Worm (Caenorhabditis elegans) whole organism, L1 larva: ENCODE measurements around the gene vhp-1.

Experiments
- C16A3.4 ChIP-seq: fragments of 150-350 bp; optimal IDR thresholded peaks from 2 replicates; lab custom pipeline; 2014; ENCODE audit warnings: missing biosample characterization, missing genetic modification characterization
- ama-1 ChIP-seq: fragments of 150-350 bp; optimal IDR thresholded peaks from 2 replicates; lab custom pipeline; 2014
- blmp-1 ChIP-seq: fragments of 150-350 bp; optimal IDR thresholded peaks from 2 replicates; lab custom pipeline; 2014; ENCODE audit warnings: missing biosample characterization, missing genetic modification characterization
- ces-1 ChIP-seq: fragments of 150-350 bp; optimal IDR thresholded peaks from 2 replicates; lab custom pipeline; 2014; ENCODE audit warnings: missing biosample characterization, missing genetic modification reagents, missing genetic modification characterization
- dpl-1 ChIP-seq, 3 experiments: fragments of 150-350 bp in 2 of 3; sonication (generic microtip) in 1 of 3; optimal IDR thresholded peaks; 2 replicates each; lab custom pipeline; 2014 to 2017; ENCODE audit warnings: missing biosample characterization in 3 of 3, missing genetic modification characterization in 3 of 3, missing genetic modification reagents in 3 of 3
- efl-1 ChIP-seq, 4 experiments: fragments of 150-350 bp; optimal IDR thresholded peaks in 3 of 4; peaks in 1 of 4; 1 replicate in 1 of 4; 2 replicates in 3 of 4; lab custom pipeline; 2014; ENCODE audit warnings: missing biosample characterization in 2 of 4, missing genetic modification characterization in 2 of 4, missing genetic modification reagents in 2 of 4
- efl-3 ChIP-seq: fragments of 200-800 bp; sonication (Bioruptor generic); optimal IDR thresholded peaks from 2 replicates; lab custom pipeline; 2018; ENCODE audit warnings: mild to moderate bottlenecking, missing genetic modification characterization, missing compliant biosample characterization
- egl-13 ChIP-seq: sonication (generic microtip); optimal IDR thresholded peaks from 2 replicates; lab custom pipeline; 2016; ENCODE audit warnings: missing genotype, missing genetic modification reagents, missing genetic modification characterization, missing compliant biosample characterization
- elt-2 ChIP-seq: sonication (generic microtip); optimal IDR thresholded peaks from 2 replicates; lab custom pipeline; 2016; ENCODE audit warnings: missing genetic modification characterization, mild to moderate bottlenecking, inconsistent platforms, missing compliant biosample characterization, missing genetic modification reagents
- elt-3 ChIP-seq, 6 experiments: fragments of 150-350 bp in 1 of 6; sonication (generic microtip); optimal IDR thresholded peaks; 2 replicates each; lab custom pipeline; 2017 to 2018; ENCODE audit warnings: missing biosample characterization in 6 of 6, missing genetic modification characterization in 6 of 6, inconsistent platforms in 1 of 6
- grh-1 ChIP-seq: fragments of 200-800 bp; sonication (Bioruptor generic); IDR thresholded peaks from 2 replicates; pipeline ENCODE4 v1.3.6; 2022; ENCODE audit warnings: missing genetic modification reagents, missing genetic modification characterization, missing compliant biosample characterization
- lin-13 ChIP-seq: fragments of 150-350 bp; optimal IDR thresholded peaks from 2 replicates; lab custom pipeline; 2014; ENCODE audit warnings: missing biosample characterization, missing genetic modification reagents, missing genetic modification characterization
- lin-14 ChIP-seq: fragments of 200-800 bp; sonication (Bioruptor generic); optimal IDR thresholded peaks from 2 replicates; lab custom pipeline; 2018; ENCODE audit warnings: mild to moderate bottlenecking, missing genetic modification characterization, moderate library complexity, missing compliant biosample characterization
- lin-15B ChIP-seq: fragments of 150-350 bp; sonication (generic microtip); optimal IDR thresholded peaks from 3 replicates; lab custom pipeline; 2014; ENCODE audit warnings: missing biosample characterization, missing genetic modification characterization
- lin-35 ChIP-seq, 2 experiments: fragments of 150-350 bp; optimal IDR thresholded peaks; 2 replicates each; lab custom pipeline; 2014; ENCODE audit warnings: missing biosample characterization in 2 of 2, missing genetic modification characterization in 2 of 2, missing genetic modification reagents in 2 of 2
- lsy-2 ChIP-seq, 2 experiments: fragments of 150-350 bp; optimal IDR thresholded peaks; 2 replicates each; lab custom pipeline; 2014; ENCODE audit warnings: missing biosample characterization in 2 of 2, missing genetic modification characterization in 2 of 2
- mdl-1 ChIP-seq, 2 experiments: fragments of 150-350 bp; optimal IDR thresholded peaks; 2 replicates each; lab custom pipeline; 2014 to 2017; ENCODE audit warnings: missing biosample characterization in 2 of 2, missing genetic modification characterization in 2 of 2, inconsistent platforms in 1 of 2
- mep-1 ChIP-seq: fragments of 150-350 bp; optimal IDR thresholded peaks from 2 replicates; lab custom pipeline; 2014; ENCODE audit warnings: missing biosample characterization, missing genetic modification characterization
- nhr-12 ChIP-seq: sonication (generic microtip); optimal IDR thresholded peaks from 2 replicates; lab custom pipeline; 2017; ENCODE audit warnings: missing biosample characterization, missing genetic modification characterization
- nhr-20 ChIP-seq: sonication (generic microtip); optimal IDR thresholded peaks from 2 replicates; lab custom pipeline; 2016; ENCODE audit warnings: mild to moderate bottlenecking, missing genetic modification characterization, missing compliant biosample characterization
- nhr-71 ChIP-seq: sonication (generic microtip); optimal IDR thresholded peaks from 2 replicates; lab custom pipeline; 2016; ENCODE audit warnings: mild to moderate bottlenecking, missing genetic modification characterization, moderate library complexity, missing compliant biosample characterization
- nhr-77 ChIP-seq: fragments of 150-350 bp; optimal IDR thresholded peaks from 2 replicates; lab custom pipeline; 2014; ENCODE audit warnings: missing biosample characterization, missing genetic modification characterization
- nhr-84 ChIP-seq: sonication (generic microtip); optimal IDR thresholded peaks from 2 replicates; lab custom pipeline; 2017; ENCODE audit warnings: missing biosample characterization, missing genetic modification characterization
- nhr-85 ChIP-seq: sonication (generic microtip); peaks from one replicate; lab custom pipeline; 2016; ENCODE audit warnings: missing genetic modification characterization, inconsistent platforms, missing compliant biosample characterization
- pag-3 ChIP-seq: sonication (generic microtip); optimal IDR thresholded peaks from 2 replicates; lab custom pipeline; 2017; ENCODE audit warnings: missing genetic modification characterization, mild to moderate bottlenecking, missing compliant biosample characterization, antibody characterized with exemption, borderline replicate concordance; ENCODE audit not compliant: insufficient read depth
- pax-3 ChIP-seq: fragments of 200-800 bp; sonication (Bioruptor generic); optimal IDR thresholded peaks from 2 replicates; lab custom pipeline; 2018; ENCODE audit warnings: mild to moderate bottlenecking, missing genetic modification characterization, moderate library complexity, missing compliant biosample characterization
- pqm-1 ChIP-seq: sonication (generic microtip); optimal IDR thresholded peaks from 3 replicates; lab custom pipeline; 2017; ENCODE audit warnings: missing biosample characterization, missing genetic modification characterization
- rnt-1 ChIP-seq: sonication (generic microtip); optimal IDR thresholded peaks from 2 replicates; lab custom pipeline; 2016; ENCODE audit warnings: mild to moderate bottlenecking, missing genetic modification characterization, moderate library complexity, missing compliant biosample characterization
- snpc-4 ChIP-seq: fragments of 150-350 bp; optimal IDR thresholded peaks from 2 replicates; lab custom pipeline; 2014; ENCODE audit warnings: missing biosample characterization, missing genetic modification characterization
- sox-4 ChIP-seq: sonication (generic microtip); optimal IDR thresholded peaks from 2 replicates; lab custom pipeline; 2016; ENCODE audit warnings: missing genetic modification characterization, missing compliant biosample characterization
- tbx-2 ChIP-seq: sonication (generic microtip); optimal IDR thresholded peaks from 2 replicates; lab custom pipeline; 2016; ENCODE audit warnings: missing genetic modification characterization, missing compliant biosample characterization
- vab-15 ChIP-seq: sonication (generic microtip); optimal IDR thresholded peaks from 2 replicates; lab custom pipeline; 2017; ENCODE audit warnings: missing genotype, mild to moderate bottlenecking, missing genetic modification characterization, missing compliant biosample characterization
- zip-4 ChIP-seq: fragments of 200-800 bp; sonication (Bioruptor generic); optimal IDR thresholded peaks from 2 replicates; lab custom pipeline; 2018; ENCODE audit warnings: mild to moderate bottlenecking, missing genetic modification characterization, moderate library complexity, missing compliant biosample characterization
- ztf-11 ChIP-seq, 2 experiments: sonication (generic microtip); optimal IDR thresholded peaks; 2 replicates each; lab custom pipeline; 2016 to 2017; ENCODE audit warnings: missing genetic modification characterization in 2 of 2, missing biosample characterization in 1 of 2, missing compliant biosample characterization in 1 of 2
- ztf-4 ChIP-seq: fragments of 150-350 bp; optimal IDR thresholded peaks from 2 replicates; lab custom pipeline; 2014; ENCODE audit warnings: missing biosample characterization, missing genetic modification characterization

vhp-1 gene

DNA sequence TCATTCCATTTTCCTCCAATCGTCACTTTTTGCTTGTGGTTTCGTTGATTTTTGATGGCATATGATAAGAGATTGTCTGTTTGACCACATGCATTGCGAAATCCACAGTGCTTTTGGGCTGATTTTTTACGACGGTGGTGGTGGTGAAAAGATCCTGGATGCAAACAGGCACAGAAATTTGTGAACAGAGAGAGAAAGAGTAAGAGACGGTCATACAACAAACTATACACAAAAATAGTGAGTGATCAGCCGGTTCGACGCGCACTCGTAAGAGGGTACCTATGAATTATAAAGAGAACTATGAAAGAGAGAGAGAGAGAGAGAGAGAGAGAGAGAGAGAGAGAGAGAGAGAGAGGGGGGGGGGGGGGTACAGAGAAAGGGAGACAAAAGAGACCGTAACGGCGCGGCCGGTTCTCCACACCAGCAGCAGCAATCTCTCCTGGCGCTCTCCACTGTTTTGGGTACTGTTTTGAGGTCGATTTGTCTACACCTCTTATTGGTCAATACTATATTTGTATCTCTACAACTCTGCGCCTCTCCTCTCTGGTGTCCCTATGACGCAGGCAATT, 1.3 kb upstream of the vhp-1 start (continued):
- TF ChIP-seq vab-15 (tag; lab: Kevin White, UChicago) = peak; percentile 4
- TF ChIP-seq mdl-1 (tag; optimal IDR thresholded peaks at IDR 0.05; lab: Kevin White, UChicago) = peak in 1 of 2 experiments; percentile 26
- peak; percentile 2 for TF ChIP-seq rnt-1 (tag; lab: Kevin White, UChicago)
- peak in 2 of 3 experiments; percentile 8 to 15 for TF ChIP-seq dpl-1 (GFP tag; optimal IDR thresholded peaks at IDR 0.05; lab: Kevin White, UChicago)
- TF ChIP-seq snpc-4 = peak; percentile 1
- TF ChIP-seq tbx-2 (tag; lab: Kevin White, UChicago) = peak; percentile 73
- peak; percentile 7 to 45 for TF ChIP-seq lsy-2 (tag; optimal IDR thresholded peaks at IDR 0.05; lab: Kevin White, UChicago)

DNA sequence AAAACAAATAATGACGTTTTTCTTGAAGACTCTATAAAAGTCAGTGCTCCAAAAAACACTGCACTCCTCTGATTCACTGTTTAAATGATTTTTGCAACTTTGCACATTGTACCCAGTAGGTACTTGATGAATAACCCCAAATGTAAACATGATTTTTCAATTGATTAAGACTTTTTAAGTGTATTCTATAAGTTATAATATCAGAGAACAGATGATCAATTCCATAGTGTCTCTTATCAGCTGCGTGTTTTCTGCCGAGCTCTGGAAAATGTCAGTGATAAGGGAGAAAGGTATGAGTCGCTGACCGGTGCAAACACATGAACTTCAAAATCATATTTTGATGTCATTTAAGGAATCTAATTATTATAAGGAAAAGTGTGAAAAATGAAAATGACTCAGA, 697 bp downstream of the vhp-1 start:
- no peak for TF ChIP-seq mep-1 (tag; lab: Kevin White, UChicago)
- no peak for TF ChIP-seq lin-14 (GFP tag; lab: Kevin White, UChicago)
- peak in 1 of 2 experiments; percentile 21 for TF ChIP-seq lsy-2 (tag; optimal IDR thresholded peaks at IDR 0.05; lab: Kevin White, UChicago)
- no peak for TF ChIP-seq dpl-1 (GFP tag; optimal IDR thresholded peaks at IDR 0.05; lab: Kevin White, UChicago)
- no peak for TF ChIP-seq efl-3 (GFP tag; lab: Kevin White, UChicago)
- TF ChIP-seq snpc-4 = no peak
- peak; percentile 38 for TF ChIP-seq nhr-20 (tag; lab: Kevin White, UChicago)
- TF ChIP-seq elt-2 (tag; lab: Kevin White, UChicago) = peak; percentile 99
- TF ChIP-seq nhr-12 (tag; lab: Kevin White, UChicago) = no peak
- TF ChIP-seq C16A3.4 = peak; percentile 28
- TF ChIP-seq lin-35 (GFP tag; optimal IDR thresholded peaks at IDR 0.05; lab: Kevin White, UChicago) = peak in 1 of 2 experiments; percentile 55
- no peak for TF ChIP-seq sox-4 (tag; lab: Kevin White, UChicago)
- no peak for TF ChIP-seq elt-3 (tag; optimal IDR thresholded peaks at IDR 0.05; lab: Kevin White, UChicago)
- no peak for TF ChIP-seq ama-1
- no peak for TF ChIP-seq ces-1
- no peak for TF ChIP-seq nhr-77 (tag; lab: Kevin White, UChicago)
- TF ChIP-seq pag-3 = no peak
- no peak for TF ChIP-seq ztf-11 (tag; optimal IDR thresholded peaks at IDR 0.05; lab: Kevin White, UChicago)
- peak; percentile 46 for TF ChIP-seq nhr-71
- peak; percentile 96 for TF ChIP-seq pqm-1 (tag; lab: Kevin White, UChicago)
- TF ChIP-seq mdl-1 (tag; optimal IDR thresholded peaks at IDR 0.05; lab: Kevin White, UChicago) = no peak
- no peak for TF ChIP-seq ztf-4 (tag; lab: Kevin White, UChicago)
- no peak for TF ChIP-seq lin-13 (GFP tag; lab: Kevin White, UChicago)
- TF ChIP-seq egl-13 = no peak
- TF ChIP-seq pax-3 = peak; percentile 23
- no peak for TF ChIP-seq lin-15B (tag; lab: Kevin White, UChicago)

DNA sequence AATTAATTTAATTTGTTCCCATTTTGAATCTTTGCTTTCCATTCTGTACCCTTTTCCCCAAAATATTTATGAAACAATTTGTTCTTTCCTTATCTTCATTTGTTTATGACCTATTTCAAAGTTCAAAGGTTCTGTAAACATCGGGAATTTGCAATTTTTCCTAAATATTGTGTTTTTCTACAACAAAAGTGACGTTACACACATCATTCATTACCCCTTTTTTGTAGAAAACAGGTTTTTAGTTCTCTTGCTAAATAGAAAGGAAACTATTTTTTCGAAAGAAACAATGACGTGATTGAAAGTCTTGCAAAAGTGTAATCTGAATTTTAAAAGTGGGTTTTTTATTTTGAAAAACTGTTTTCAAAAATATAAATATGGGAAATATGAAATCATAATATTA, 1.6 kb downstream of the vhp-1 start:
- TF ChIP-seq tbx-2 (tag; lab: Kevin White, UChicago) (no peak), lin-14 (GFP tag; lab: Kevin White, UChicago) (peak; percentile 7), nhr-84 (tag; lab: Kevin White, UChicago) (no peak), grh-1 (GFP tag; lab: Robert Waterston, UW) (0 out of 2 replicates have a peak, but pooled peaks have one; percentile 48), egl-13 (no peak), blmp-1 (tag; lab: Kevin White, UChicago) (peak; percentile 3), elt-3 (tag; optimal IDR thresholded peaks at IDR 0.05; lab: Kevin White, UChicago) (peak in 2 of 6 experiments; percentile 17 to 60), efl-1 (optimal IDR thresholded peaks at IDR 0.05; lab: Kevin White, UChicago) (no peak), efl-1 (GFP tag; optimal IDR thresholded peaks at IDR 0.05 in 1 of 2; lab: Kevin White, UChicago) (peak in 1 of 2 experiments; percentile 49), nhr-85 (tag; lab: Kevin White, UChicago) (peak; percentile 88), zip-4 (GFP tag; lab: Kevin White, UChicago) (no peak)
- TF ChIP-seq, all 84 proteins: peak for 6
